Fruit fly (Drosophila melanogaster) whole organism, embryonic: ENCODE measurements around the gene CG12998.

ENCODE experiments used
- Adf1 ChIP-seq: fragments of 200-800 bp; sonication (Bioruptor generic); IDR thresholded peaks from 2 replicates; pipeline ENCODE4 v1.3.6; 2022; ENCODE audit warnings: missing biosample characterization, missing genetic modification characterization
- Atf-2 ChIP-seq: fragments of 200-800 bp; sonication (Bioruptor generic); optimal IDR thresholded peaks from 2 replicates; lab custom pipeline; 2016; ENCODE audit warnings: missing biosample characterization, missing genetic modification characterization
- CG1233 ChIP-seq: fragments of 200-800 bp; sonication (Bioruptor generic); optimal IDR thresholded peaks from 4 replicates; lab custom pipeline; 2018; ENCODE audit warnings: missing biosample characterization, mild to moderate bottlenecking, missing genetic modification characterization
- CG13775 ChIP-seq: fragments of 200-800 bp; sonication (Bioruptor generic); optimal IDR thresholded peaks from 3 replicates; lab custom pipeline; 2017; ENCODE audit warnings: missing biosample characterization, mild to moderate bottlenecking, missing genetic modification characterization
- CG13894 ChIP-seq: fragments of 200-800 bp; sonication (Bioruptor generic); optimal IDR thresholded peaks from 3 replicates; lab custom pipeline; 2018; ENCODE audit warnings: missing biosample characterization, mild to moderate bottlenecking, missing genetic modification characterization, moderate library complexity
- CG14710 ChIP-seq: fragments of 200-800 bp; sonication (Bioruptor generic); optimal IDR thresholded peaks from 3 replicates; lab custom pipeline; 2019; ENCODE audit warnings: missing biosample characterization, mild to moderate bottlenecking, missing genetic modification characterization, moderate library complexity
- CG15011 ChIP-seq: fragments of 200-800 bp; sonication (Bioruptor generic); optimal IDR thresholded peaks from 3 replicates; lab custom pipeline; 2018; ENCODE audit warnings: missing biosample characterization, mild to moderate bottlenecking, missing genetic modification characterization
- CG16863 ChIP-seq: fragments of 200-800 bp; sonication (Bioruptor generic); optimal IDR thresholded peaks from 3 replicates; lab custom pipeline; 2016; ENCODE audit warnings: missing biosample characterization, missing genetic modification characterization
- CG2129 ChIP-seq: fragments of 200-800 bp; sonication (Bioruptor generic); IDR thresholded peaks from 2 replicates; pipeline ENCODE4 v1.3.6; 2022; ENCODE audit warnings: missing biosample characterization, missing genetic modification characterization; ENCODE audit not compliant: partially characterized antibody
- CG2875 ChIP-seq: fragments of 200-800 bp; sonication (Bioruptor generic); optimal IDR thresholded peaks from 2 replicates; lab custom pipeline; 2017; ENCODE audit warnings: missing biosample characterization, mild to moderate bottlenecking, missing genetic modification characterization, missing genetic modification reagents
- CG2889 ChIP-seq: fragments of 200-800 bp; sonication (Bioruptor generic); IDR thresholded peaks from 3 replicates; pipeline ENCODE4 v1.3.6; 2022; ENCODE audit warnings: missing biosample characterization, missing genetic modification characterization
- CG31365 ChIP-seq: fragments of 200-800 bp; sonication (Bioruptor generic); optimal IDR thresholded peaks from 2 replicates; lab custom pipeline; 2018; ENCODE audit warnings: missing biosample characterization, mild to moderate bottlenecking, missing genetic modification characterization
- CG34422 ChIP-seq: fragments of 200-800 bp; sonication (Bioruptor generic); IDR thresholded peaks from 3 replicates; pipeline ENCODE4 v1.3.6; 2022; ENCODE audit warnings: missing biosample characterization, missing genetic modification characterization
- CG3838 ChIP-seq: fragments of 200-800 bp; sonication (Bioruptor generic); optimal IDR thresholded peaks from 3 replicates; lab custom pipeline; 2016; ENCODE audit warnings: missing biosample characterization, missing genetic modification characterization
- CG4328 ChIP-seq: fragments of 200-800 bp; sonication (Bioruptor generic); optimal IDR thresholded peaks from 3 replicates; lab custom pipeline; 2017; ENCODE audit warnings: missing biosample characterization, missing genetic modification reagents, missing genetic modification characterization
- CG4404 ChIP-seq: fragments of 200-800 bp; sonication (Bioruptor generic); IDR thresholded peaks from 2 replicates; pipeline ENCODE4 v1.3.6; 2022; ENCODE audit warnings: missing biosample characterization, missing genetic modification characterization
- CG4730 ChIP-seq: fragments of 200-800 bp; sonication (Bioruptor generic); IDR thresholded peaks from 2 replicates; pipeline ENCODE4 v1.3.6; 2022; ENCODE audit warnings: missing biosample characterization, missing genetic modification characterization
- CG4820 ChIP-seq: fragments of 200-800 bp; sonication (Bioruptor generic); optimal IDR thresholded peaks from 3 replicates; lab custom pipeline; 2016; ENCODE audit warnings: missing biosample characterization, missing genetic modification characterization
- CG5245 ChIP-seq: fragments of 200-800 bp; sonication (Bioruptor generic); optimal IDR thresholded peaks from 3 replicates; lab custom pipeline; 2016; ENCODE audit warnings: missing biosample characterization, missing genetic modification characterization
- CG6254 ChIP-seq: fragments of 200-800 bp; sonication (Bioruptor generic); optimal IDR thresholded peaks from 3 replicates; lab custom pipeline; 2017; ENCODE audit warnings: mild to moderate bottlenecking, missing biosample characterization, missing genetic modification reagents, missing genetic modification characterization
- CG6854 ChIP-seq: fragments of 200-800 bp; sonication (Bioruptor generic); optimal IDR thresholded peaks from 3 replicates; lab custom pipeline; 2017; ENCODE audit warnings: missing biosample characterization, mild to moderate bottlenecking, missing genetic modification characterization
- CG7271 ChIP-seq: fragments of 200-800 bp; sonication (Bioruptor generic); optimal IDR thresholded peaks from 2 replicates; lab custom pipeline; 2018; ENCODE audit warnings: missing biosample characterization, mild to moderate bottlenecking, missing genetic modification characterization, moderate library complexity
- CG8281 ChIP-seq: fragments of 200-800 bp; sonication (Bioruptor generic); optimal IDR thresholded peaks from 2 replicates; lab custom pipeline; 2018; ENCODE audit warnings: missing biosample characterization, mild to moderate bottlenecking, missing genetic modification characterization, moderate library complexity
- Dp ChIP-seq: fragments of 200-800 bp; sonication (Bioruptor generic); optimal IDR thresholded peaks from 2 replicates; lab custom pipeline; 2018; ENCODE audit warnings: missing biosample characterization, mild to moderate bottlenecking, missing genetic modification characterization, moderate library complexity
- ERR ChIP-seq: fragments of 200-800 bp; sonication (Bioruptor generic); optimal IDR thresholded peaks from 2 replicates; lab custom pipeline; 2016; ENCODE audit warnings: missing biosample characterization, missing genetic modification characterization
- HHEX ChIP-seq: fragments of 200-800 bp; sonication (Bioruptor generic); optimal IDR thresholded peaks from 3 replicates; lab custom pipeline; 2017; ENCODE audit warnings: missing biosample characterization, mild to moderate bottlenecking, missing genetic modification characterization, missing genetic modification reagents
- Hr78 ChIP-seq, 2 experiments: fragments of 200-800 bp in 1 of 2; fragments of >200 bp in 1 of 2; sonication (Bioruptor generic) in 1 of 2; optimal IDR thresholded peaks; 2 replicates each; lab custom pipeline; 2017 to 2019; ENCODE audit warnings: missing biosample characterization in 2 of 2, missing genetic modification characterization in 2 of 2, mild to moderate bottlenecking in 1 of 2, moderate library complexity in 1 of 2
- NC2α ChIP-seq: fragments of 200-800 bp; sonication (Bioruptor generic); optimal IDR thresholded peaks from 2 replicates; lab custom pipeline; 2016; ENCODE audit warnings: missing biosample characterization, missing genetic modification characterization
- Nf-YC ChIP-seq: fragments of 200-800 bp; optimal IDR thresholded peaks from 3 replicates; lab custom pipeline; 2019; ENCODE audit warnings: missing biosample characterization, mild to moderate bottlenecking, missing genetic modification characterization, moderate library complexity
- Rfx ChIP-seq: fragments of 200-800 bp; sonication (Bioruptor generic); IDR thresholded peaks from 2 replicates; pipeline ENCODE4 v1.3.6; 2022; ENCODE audit warnings: missing biosample characterization, missing genetic modification characterization
- Side ChIP-seq: fragments of 200-800 bp; sonication (Bioruptor generic); optimal IDR thresholded peaks from 2 replicates; lab custom pipeline; 2016; ENCODE audit warnings: missing biosample characterization, missing genetic modification characterization
- Sin3A ChIP-seq: fragments of >200 bp; optimal IDR thresholded peaks from 2 replicates; lab custom pipeline; 2018
- Sox100B ChIP-seq: fragments of 200-800 bp; sonication (Bioruptor generic); optimal IDR thresholded peaks from 3 replicates; lab custom pipeline; 2018; ENCODE audit warnings: missing biosample characterization, mild to moderate bottlenecking, missing genetic modification characterization
- al ChIP-seq: fragments of 200-800 bp; sonication (Bioruptor generic); IDR thresholded peaks from 2 replicates; pipeline ENCODE4 v1.3.6; 2022; ENCODE audit warnings: missing biosample characterization, missing genetic modification characterization
- da ChIP-seq: fragments of 200-800 bp; sonication (Bioruptor generic); optimal IDR thresholded peaks from 2 replicates; lab custom pipeline; 2016; ENCODE audit warnings: missing biosample characterization, missing genetic modification characterization
- gce ChIP-seq: fragments of 200-800 bp; sonication (Bioruptor generic); IDR thresholded peaks from 3 replicates; pipeline ENCODE4 v1.3.6; 2022; ENCODE audit warnings: missing biosample characterization, missing genetic modification characterization
- gfzf ChIP-seq: fragments of 200-800 bp; sonication (Bioruptor generic); optimal IDR thresholded peaks from 2 replicates; lab custom pipeline; 2016; ENCODE audit warnings: missing biosample characterization, mild to moderate bottlenecking, missing genetic modification characterization, moderate library complexity
- h ChIP-seq: fragments of >200 bp; optimal IDR thresholded peaks from 2 replicates; lab custom pipeline; 2017
- hb ChIP-seq: fragments of 200-800 bp; sonication (Bioruptor generic); IDR thresholded peaks from 3 replicates; pipeline ENCODE4 v1.3.6; 2022; ENCODE audit warnings: missing biosample characterization, missing genetic modification characterization; ENCODE audit not compliant: partially characterized antibody
- insv ChIP-seq, 2 experiments: fragments of 200-800 bp; sonication (Bioruptor generic); optimal IDR thresholded peaks; 3 replicates each; lab custom pipeline; 2016 to 2018; ENCODE audit warnings: missing biosample characterization in 2 of 2, missing genetic modification characterization in 2 of 2
- kah ChIP-seq: fragments of 200-800 bp; sonication (Bioruptor generic); optimal IDR thresholded peaks from 2 replicates; lab custom pipeline; 2018; ENCODE audit warnings: missing biosample characterization, mild to moderate bottlenecking, missing genetic modification characterization
- luna ChIP-seq: fragments of 200-800 bp; sonication (Bioruptor generic); optimal IDR thresholded peaks from 2 replicates; lab custom pipeline; 2016; ENCODE audit warnings: missing biosample characterization, missing genetic modification characterization
- nerfin-2 ChIP-seq: fragments of 200-800 bp; sonication (Bioruptor generic); IDR thresholded peaks from 2 replicates; pipeline ENCODE4 v1.3.6; 2022; ENCODE audit warnings: missing biosample characterization, missing genetic modification characterization; ENCODE audit not compliant: partially characterized antibody
- org-1 ChIP-seq: fragments of 200-800 bp; sonication (Bioruptor generic); optimal IDR thresholded peaks from 2 replicates; lab custom pipeline; 2017; ENCODE audit warnings: missing biosample characterization, missing genetic modification characterization
- slbo ChIP-seq: fragments of 200-800 bp; sonication (Bioruptor generic); IDR thresholded peaks from 2 replicates; pipeline ENCODE4 v1.3.6; 2022; ENCODE audit warnings: missing biosample characterization, missing genetic modification characterization
- sqz ChIP-seq: fragments of 200-800 bp; sonication (Bioruptor generic); optimal IDR thresholded peaks from 3 replicates; lab custom pipeline; 2018; ENCODE audit warnings: missing biosample characterization, mild to moderate bottlenecking, missing genetic modification characterization
- sr ChIP-seq: fragments of 200-800 bp; sonication (Bioruptor generic); IDR thresholded peaks from 3 replicates; pipeline ENCODE4 v1.3.6; 2022; ENCODE audit warnings: missing biosample characterization, missing genetic modification characterization
- sug ChIP-seq: fragments of 200-800 bp; optimal IDR thresholded peaks from 2 replicates; lab custom pipeline; 2019; ENCODE audit warnings: missing biosample characterization, mild to moderate bottlenecking, missing genetic modification characterization, moderate library complexity
- trem ChIP-seq: fragments of 200-800 bp; optimal IDR thresholded peaks from 3 replicates; lab custom pipeline; 2019; ENCODE audit warnings: missing biosample characterization, mild to moderate bottlenecking, missing genetic modification characterization, moderate library complexity
- unpg ChIP-seq: fragments of 200-800 bp; sonication (Bioruptor generic); optimal IDR thresholded peaks from 3 replicates; lab custom pipeline; 2018; ENCODE audit warnings: missing biosample characterization, mild to moderate bottlenecking, missing genetic modification characterization, moderate library complexity
- zen ChIP-seq: fragments of 200-800 bp; sonication (Bioruptor generic); optimal IDR thresholded peaks from 3 replicates; lab custom pipeline; 2018; ENCODE audit warnings: missing biosample characterization, mild to moderate bottlenecking, missing genetic modification characterization, moderate library complexity

The CG12998 gene

dm6 chrX:17175558-17176189 lies 42.8 kb upstream of the CG12998 start (continued):
- TF ChIP-seq CG2129 (GFP tag; lab: Robert Waterston, UW) (no peak), nerfin-2 (GFP tag; lab: Robert Waterston, UW) (no peak), CG14710 (tag; lab: Kevin White, UChicago) (peak; percentile 10), unpg (peak; percentile 6), kah (GFP tag; lab: Kevin White, UChicago) (no peak), CG4820 (GFP tag; lab: Kevin White, UChicago) (peak; percentile 16), org-1 (GFP tag; lab: Kevin White, UChicago) (no peak), CG4404 (GFP tag; lab: Robert Waterston, UW) (no peak), CG6854 (GFP tag; lab: Kevin White, UChicago) (no peak), CG5245 (GFP tag; lab: Kevin White, UChicago) (peak; percentile 33), CG16863 (no peak), Hr78 (GFP tag; optimal IDR thresholded peaks at IDR 0.05; lab: Kevin White, UChicago) (peak in 1 of 2 experiments; percentile 70), CG4730 (no peak), CG13775 (GFP tag; lab: Kevin White, UChicago) (no peak), CG31365 (tag; lab: Kevin White, UChicago) (peak; percentile 4), gfzf (GFP tag; lab: Kevin White, UChicago) (peak; percentile 8), CG2889 (GFP tag; lab: Robert Waterston, UW) (no peak), slbo (peak; percentile 62; the same call in 1 of the 2 replicates), CG7271 (tag; lab: Kevin White, UChicago) (no peak), sqz (GFP tag; lab: Kevin White, UChicago) (no peak), HHEX (GFP tag; lab: Kevin White, UChicago) (no peak), insv (GFP tag; optimal IDR thresholded peaks at IDR 0.05; lab: Kevin White, UChicago) (peak in 1 of 2 experiments; percentile 27), al (GFP tag; lab: Robert Waterston, UW) (no peak), zen (tag; lab: Kevin White, UChicago) (peak; percentile 7), sr (GFP tag; lab: Robert Waterston, UW) (no peak), Atf-2 (GFP tag; lab: Kevin White, UChicago) (no peak), da (GFP tag; lab: Kevin White, UChicago) (no peak), CG2875 (GFP tag; lab: Kevin White, UChicago) (no peak), CG3838 (GFP tag; lab: Kevin White, UChicago) (peak; percentile 23), sug (tag; lab: Kevin White, UChicago) (peak; percentile 11), luna (no peak), CG13894 (tag; lab: Kevin White, UChicago) (no peak), CG15011 (GFP tag; lab: Kevin White, UChicago) (no peak), Adf1 (GFP tag; lab: Robert Waterston, UW) (no peak), hb (no peak), Rfx (GFP tag; lab: Robert Waterston, UW) (peak; percentile 65), CG8281 (tag; lab: Kevin White, UChicago) (no peak), ERR (GFP tag; lab: Kevin White, UChicago) (no peak), Sin3A (lab: Kevin White, UChicago) (no peak), h (lab: Kevin White, UChicago) (no peak), Nf-YC (tag; lab: Kevin White, UChicago) (peak; percentile 13), gce (GFP tag; lab: Robert Waterston, UW) (no peak), CG6254 (no peak), trem (tag; lab: Kevin White, UChicago) (no peak), CG34422 (no peak), Side (GFP tag; lab: Kevin White, UChicago) (no peak), Dp (no peak), CG1233 (no peak), Sox100B (GFP tag; lab: Kevin White, UChicago) (no peak), CG4328 (GFP tag; lab: Kevin White, UChicago) (no peak), NC2α (GFP tag; lab: Kevin White, UChicago) (no peak)
